Fruit fly (Drosophila melanogaster): ENCODE measurements around the gene CG3437.

Gene CG3437

DNA sequence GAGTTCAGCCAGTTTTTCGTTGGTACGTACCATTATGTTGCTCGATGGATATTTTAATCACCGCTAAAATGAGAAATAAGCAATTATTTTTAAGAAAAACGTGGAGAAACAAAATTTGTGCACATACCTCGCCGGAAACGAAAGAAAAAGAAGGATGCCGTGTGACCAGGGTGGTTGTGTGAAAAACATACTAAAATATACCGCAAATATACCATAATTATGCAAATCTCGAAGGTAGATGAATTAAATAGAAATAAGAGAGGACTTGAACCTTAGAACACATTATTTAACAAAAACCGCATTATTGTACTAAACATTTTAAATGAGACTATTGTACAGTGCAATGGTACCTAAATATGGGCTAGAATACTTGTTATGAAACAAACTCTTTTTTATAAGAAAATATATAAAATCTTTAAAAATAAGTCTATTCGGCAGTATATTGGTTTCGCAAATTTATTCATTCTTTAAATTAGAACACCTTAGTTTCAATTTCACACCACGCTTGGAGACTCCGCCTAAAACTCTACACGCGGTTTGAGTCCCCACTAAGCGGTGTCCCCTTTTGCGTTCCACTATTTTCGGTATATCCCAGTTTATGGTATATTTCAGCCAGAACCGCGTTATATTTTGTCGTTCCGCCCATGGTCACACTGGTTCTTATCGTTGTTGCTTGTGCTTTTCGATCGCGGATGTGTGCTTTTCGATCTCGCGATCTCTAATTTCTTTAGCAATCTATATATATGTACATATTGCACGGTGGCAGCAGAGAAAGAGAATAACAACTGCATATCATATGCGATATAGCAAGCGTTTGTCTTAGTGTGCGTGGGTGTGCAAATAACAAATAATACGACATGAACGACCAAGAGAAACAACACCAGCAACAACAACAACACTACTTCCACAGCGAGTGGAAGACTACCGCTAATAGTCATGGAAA is 27.5 kb downstream of the CG3437 start, which contains the start of the genes RpS17 and MTF-1 (continued):
- peak; percentile 28 for TF ChIP-seq CG17829 (tag; optimal IDR thresholded peaks at IDR 0.05)
- no peak for TF ChIP-seq hth (optimal IDR thresholded peaks at IDR 0.05)
- TF ChIP-seq CG11696 (GFP tag; IDR thresholded peaks at IDR 0.05): peak; percentile 9; the same call in 1 of the 2 replicates
- no peak for TF ChIP-seq Elba2 (GFP tag; optimal IDR thresholded peaks at IDR 0.05)
- no peak for TF ChIP-seq CG7928 (GFP tag; optimal IDR thresholded peaks at IDR 0.05)
- no peak for TF ChIP-seq knrl (GFP tag; IDR thresholded peaks at IDR 0.05; ENCODE audit: partially characterized antibody)
- TF ChIP-seq pnt (GFP tag; optimal IDR thresholded peaks at IDR 0.05): no peak
- no peak for TF ChIP-seq Atf-2 (GFP tag; optimal IDR thresholded peaks at IDR 0.05)
- TF ChIP-seq Med (GFP tag): peak; percentile 92
- no peak for TF ChIP-seq CG3995 (GFP tag; optimal IDR thresholded peaks at IDR 0.05)
- peak; percentile 7 for TF ChIP-seq cwo (GFP tag; optimal IDR thresholded peaks at IDR 0.05)
- no peak for TF ChIP-seq CG4730 (GFP tag; IDR thresholded peaks at IDR 0.05)
- peak; percentile 35 for TF ChIP-seq gem (tag; optimal IDR thresholded peaks at IDR 0.05)
- TF ChIP-seq vnd (GFP tag; IDR thresholded peaks at IDR 0.05; ENCODE audit: partially characterized antibody): no peak
- peak; percentile 4 for TF ChIP-seq maf-S (GFP tag; optimal IDR thresholded peaks at IDR 0.05)
- TF ChIP-seq Xrp1 (GFP tag; IDR thresholded peaks at IDR 0.05): 0 out of 2 replicates have a peak, but pooled peaks have one; percentile 30
- peak; percentile 29 for TF ChIP-seq zfh2 (GFP tag; optimal IDR thresholded peaks at IDR 0.05)
- peak; percentile 22 for TF ChIP-seq CG10543 (GFP tag; optimal IDR thresholded peaks at IDR 0.05)
- TF ChIP-seq Dp (GFP tag; optimal IDR thresholded peaks at IDR 0.05): peak; percentile 39
- TF ChIP-seq HmgZ (tag; optimal IDR thresholded peaks at IDR 0.05): peak; percentile 48
- peak; percentile 40 for TF ChIP-seq fd3F (GFP tag; optimal IDR thresholded peaks at IDR 0.05)
- TF ChIP-seq caup (GFP tag; optimal IDR thresholded peaks at IDR 0.05; ENCODE audit: severe bottlenecking): peak; percentile 74
- no peak for TF ChIP-seq bigmax (GFP tag; optimal IDR thresholded peaks at IDR 0.05)
- TF ChIP-seq yki (optimal IDR thresholded peaks at IDR 0.05): no peak
- TF ChIP-seq CG15479 (GFP tag; optimal IDR thresholded peaks at IDR 0.05): no peak
- TF ChIP-seq Blimp-1 (GFP tag; optimal IDR thresholded peaks at IDR 0.05): no peak
- no peak for TF ChIP-seq zen2 (GFP tag; IDR thresholded peaks at IDR 0.05; ENCODE audit: partially characterized antibody)
- peak; percentile 10; the same call in 1 of the 3 replicates for TF ChIP-seq row (GFP tag; IDR thresholded peaks at IDR 0.05)
- no peak for TF ChIP-seq jumu (GFP tag; optimal IDR thresholded peaks at IDR 0.05)
- TF ChIP-seq CG14860 (GFP tag; IDR thresholded peaks at IDR 0.05; ENCODE audit: partially characterized antibody): no peak
- no peak for TF ChIP-seq CG10462 (GFP tag; optimal IDR thresholded peaks at IDR 0.05)
- TF ChIP-seq CG14710 (tag; optimal IDR thresholded peaks at IDR 0.05): peak; percentile 58
- peak; percentile 51; the same call in 2 of the 3 replicates for TF ChIP-seq ase (GFP tag; IDR thresholded peaks at IDR 0.05)
- TF ChIP-seq CG12155 (GFP tag; optimal IDR thresholded peaks at IDR 0.05): peak; percentile 98
- no peak for TF ChIP-seq CG10979 (tag; optimal IDR thresholded peaks at IDR 0.05)
- TF ChIP-seq CG18764 (GFP tag; optimal IDR thresholded peaks at IDR 0.05): no peak
- TF ChIP-seq zf30C (GFP tag; optimal IDR thresholded peaks at IDR 0.05): peak; percentile 3
- TF ChIP-seq CG17186 (GFP tag; optimal IDR thresholded peaks at IDR 0.05): no peak
- no peak for TF ChIP-seq repo (GFP tag; optimal IDR thresholded peaks at IDR 0.05)
- peak; percentile 9; the same call in 1 of the 2 replicates for TF ChIP-seq Dref (GFP tag; IDR thresholded peaks at IDR 0.05)
- TF ChIP-seq pb (GFP tag; optimal IDR thresholded peaks at IDR 0.05): no peak
- no peak for TF ChIP-seq Ada2b (GFP tag; IDR thresholded peaks at IDR 0.05)
- peak; percentile 45 for TF ChIP-seq CG10267 (tag; optimal IDR thresholded peaks at IDR 0.05)
- no peak for TF ChIP-seq Bgb (GFP tag; IDR thresholded peaks at IDR 0.05; ENCODE audit: partially characterized antibody)
- no peak; the same call in 1 of the 2 replicates for TF ChIP-seq CG9932 (GFP tag; IDR thresholded peaks at IDR 0.05)
- peak; percentile 93 for TF ChIP-seq NC2β (GFP tag; optimal IDR thresholded peaks at IDR 0.05)
- TF ChIP-seq jing (GFP tag; optimal IDR thresholded peaks at IDR 0.05): no peak
- peak; percentile 56; the same call in 1 of the 4 replicates for TF ChIP-seq Dll (GFP tag; IDR thresholded peaks at IDR 0.05; ENCODE audit: partially characterized antibody)
